Fruit fly (Drosophila melanogaster) whole organism, prepupa: ENCODE measurements around the gene CG3857.

Experiments
- Blimp-1 ChIP-seq: fragments of 200-800 bp; sonication (Bioruptor generic); optimal IDR thresholded peaks from 3 replicates; lab custom pipeline; 2017; ENCODE audit warnings: missing biosample characterization, missing genetic modification characterization, mild to moderate bottlenecking, moderate library complexity, missing genetic modification reagents
- CG10631 ChIP-seq: fragments of 200-800 bp; sonication (Bioruptor generic); optimal IDR thresholded peaks from 2 replicates; lab custom pipeline; 2016; ENCODE audit warnings: missing biosample characterization, missing genetic modification characterization
- CG10669 ChIP-seq: fragments of 200-800 bp; sonication (Bioruptor generic); optimal IDR thresholded peaks from 3 replicates; lab custom pipeline; 2018; ENCODE audit warnings: missing biosample characterization, mild to moderate bottlenecking, missing genetic modification characterization, moderate library complexity
- CG11294 ChIP-seq: fragments of 200-800 bp; sonication (Bioruptor generic); IDR thresholded peaks from 2 replicates; pipeline ENCODE4 v1.3.6; 2022; ENCODE audit warnings: missing biosample characterization, missing genetic modification characterization
- CG11762 ChIP-seq: fragments of 200-800 bp; sonication (Bioruptor generic); optimal IDR thresholded peaks from 3 replicates; lab custom pipeline; 2016; ENCODE audit warnings: missing biosample characterization, missing genetic modification characterization; ENCODE audit not compliant: insufficient read depth
- CG11902 ChIP-seq: fragments of 200-800 bp; sonication (Bioruptor generic); optimal IDR thresholded peaks from 3 replicates; lab custom pipeline; 2016; ENCODE audit warnings: missing biosample characterization, missing genetic modification characterization
- CG15336 ChIP-seq: fragments of 200-800 bp; sonication (Bioruptor generic); IDR thresholded peaks from 2 replicates; pipeline ENCODE4 v1.3.6; 2022; ENCODE audit warnings: missing biosample characterization, missing genetic modification characterization
- CG16779 ChIP-seq: fragments of 200-800 bp; sonication (Bioruptor generic); optimal IDR thresholded peaks from 3 replicates; lab custom pipeline; 2017; ENCODE audit warnings: missing biosample characterization, mild to moderate bottlenecking, missing genetic modification characterization
- CG3032 ChIP-seq: fragments of 200-800 bp; optimal IDR thresholded peaks from 2 replicates; lab custom pipeline; 2019; ENCODE audit warnings: missing biosample characterization, mild to moderate bottlenecking, missing genetic modification characterization, moderate library complexity
- CG31627 ChIP-seq: fragments of 200-800 bp; sonication (Bioruptor generic); optimal IDR thresholded peaks from 3 replicates; lab custom pipeline; 2016; ENCODE audit warnings: missing biosample characterization, missing genetic modification characterization
- CG32006 ChIP-seq: fragments of 200-800 bp; sonication (Bioruptor generic); optimal IDR thresholded peaks from 3 replicates; lab custom pipeline; 2017; ENCODE audit warnings: missing biosample characterization, mild to moderate bottlenecking, missing genetic modification characterization
- CG4318 ChIP-seq: fragments of 200-800 bp; sonication (Bioruptor generic); optimal IDR thresholded peaks from 3 replicates; lab custom pipeline; 2017; ENCODE audit warnings: missing biosample characterization, mild to moderate bottlenecking, missing genetic modification characterization
- CG6276 ChIP-seq: fragments of 200-800 bp; sonication (Bioruptor generic); optimal IDR thresholded peaks from 2 replicates; lab custom pipeline; 2017; ENCODE audit warnings: missing biosample characterization, mild to moderate bottlenecking, missing genetic modification characterization
- CG6792 ChIP-seq: fragments of 200-800 bp; sonication (Bioruptor generic); optimal IDR thresholded peaks from 3 replicates; lab custom pipeline; 2016; ENCODE audit warnings: missing biosample characterization, missing genetic modification characterization
- CG6808 ChIP-seq: fragments of 200-800 bp; sonication (Bioruptor generic); optimal IDR thresholded peaks from 3 replicates; lab custom pipeline; 2017; ENCODE audit warnings: missing biosample characterization, missing genetic modification characterization, mild to moderate bottlenecking, moderate library complexity, missing genetic modification reagents
- CG8119 ChIP-seq: fragments of 200-800 bp; sonication (Bioruptor generic); IDR thresholded peaks from 3 replicates; pipeline ENCODE4 v1.3.6; 2022; ENCODE audit warnings: missing biosample characterization, missing genetic modification characterization
- CG8319 ChIP-seq: fragments of 200-800 bp; sonication (Bioruptor generic); optimal IDR thresholded peaks from 3 replicates; lab custom pipeline; 2016; ENCODE audit warnings: missing biosample characterization, missing genetic modification characterization
- Eip75B ChIP-seq: fragments of 200-800 bp; sonication (Bioruptor generic); optimal IDR thresholded peaks from 3 replicates; lab custom pipeline; 2016; ENCODE audit warnings: missing biosample characterization, missing genetic modification characterization
- Eip78C ChIP-seq: fragments of 200-800 bp; sonication (Bioruptor generic); peaks from one replicate; lab custom pipeline; 2016; ENCODE audit warnings: missing biosample characterization, missing genetic modification characterization
- Eip93F ChIP-seq: fragments of 200-800 bp; sonication (Bioruptor generic); optimal IDR thresholded peaks from 2 replicates; lab custom pipeline; 2016; ENCODE audit warnings: missing biosample characterization, mild to moderate bottlenecking, missing genetic modification characterization
- Ets21C ChIP-seq: fragments of 200-800 bp; sonication (Bioruptor generic); optimal IDR thresholded peaks from 3 replicates; lab custom pipeline; 2016; ENCODE audit warnings: missing biosample characterization, missing genetic modification characterization
- Gug ChIP-seq: fragments of 200-800 bp; sonication (Bioruptor generic); IDR thresholded peaks from 2 replicates; pipeline ENCODE4 v1.3.6; 2022; ENCODE audit warnings: missing biosample characterization, missing genetic modification characterization
- Hr39 ChIP-seq: fragments of 200-800 bp; sonication (Bioruptor generic); optimal IDR thresholded peaks from 2 replicates; lab custom pipeline; 2016; ENCODE audit warnings: missing biosample characterization, missing genetic modification characterization
- Hr4 ChIP-seq: fragments of 200-800 bp; sonication (Bioruptor generic); optimal IDR thresholded peaks from 3 replicates; lab custom pipeline; 2016; ENCODE audit warnings: missing biosample characterization, missing genetic modification characterization
- Sox102F ChIP-seq: fragments of 200-800 bp; sonication (Bioruptor generic); optimal IDR thresholded peaks from 2 replicates; lab custom pipeline; 2016; ENCODE audit warnings: missing biosample characterization, mild to moderate bottlenecking, missing genetic modification characterization
- Sox14 ChIP-seq: fragments of 200-800 bp; sonication (Bioruptor generic); optimal IDR thresholded peaks from 3 replicates; lab custom pipeline; 2016; ENCODE audit warnings: missing biosample characterization, missing genetic modification characterization
- Sox15 ChIP-seq: fragments of 200-800 bp; sonication (Bioruptor generic); optimal IDR thresholded peaks from 3 replicates; lab custom pipeline; 2016; ENCODE audit warnings: missing biosample characterization, missing genetic modification characterization
- achi ChIP-seq: fragments of 200-800 bp; sonication (Bioruptor generic); optimal IDR thresholded peaks from 3 replicates; lab custom pipeline; 2016; ENCODE audit warnings: missing biosample characterization, missing genetic modification characterization
- acj6 ChIP-seq: fragments of 200-800 bp; sonication (Bioruptor generic); optimal IDR thresholded peaks from 3 replicates; lab custom pipeline; 2016; ENCODE audit warnings: missing biosample characterization, missing genetic modification characterization
- cyc ChIP-seq: fragments of 200-800 bp; sonication (Bioruptor generic); optimal IDR thresholded peaks from 3 replicates; lab custom pipeline; 2016; ENCODE audit warnings: missing biosample characterization, missing genetic modification characterization
- dac ChIP-seq: fragments of 200-800 bp; sonication (Bioruptor generic); optimal IDR thresholded peaks from 2 replicates; lab custom pipeline; 2017; ENCODE audit warnings: missing biosample characterization, mild to moderate bottlenecking, missing genetic modification characterization
- esn ChIP-seq: fragments of 200-800 bp; sonication (Bioruptor generic); optimal IDR thresholded peaks from 2 replicates; lab custom pipeline; 2016; ENCODE audit warnings: missing biosample characterization, mild to moderate bottlenecking, missing genetic modification characterization, moderate library complexity
- fd59A ChIP-seq: fragments of 200-800 bp; sonication (Bioruptor generic); optimal IDR thresholded peaks from 2 replicates; lab custom pipeline; 2017; ENCODE audit warnings: missing biosample characterization, mild to moderate bottlenecking, missing genetic modification characterization, missing genetic modification reagents
- fd85E ChIP-seq: fragments of 200-800 bp; sonication (Bioruptor generic); optimal IDR thresholded peaks from 3 replicates; lab custom pipeline; 2016; ENCODE audit warnings: missing biosample characterization, missing genetic modification characterization
- fkh ChIP-seq: fragments of 200-800 bp; sonication (Bioruptor generic); optimal IDR thresholded peaks from 3 replicates; lab custom pipeline; 2017; ENCODE audit warnings: missing biosample characterization, mild to moderate bottlenecking, missing genetic modification characterization, moderate library complexity
- lz ChIP-seq: fragments of 200-800 bp; sonication (Bioruptor generic); optimal IDR thresholded peaks from 3 replicates; lab custom pipeline; 2016; ENCODE audit warnings: missing biosample characterization, missing genetic modification characterization
- net ChIP-seq: fragments of 200-800 bp; sonication (Bioruptor generic); optimal IDR thresholded peaks from 3 replicates; lab custom pipeline; 2016; ENCODE audit warnings: missing biosample characterization, missing genetic modification characterization
- pdm3 ChIP-seq: fragments of 200-800 bp; sonication (Bioruptor generic); optimal IDR thresholded peaks from 3 replicates; lab custom pipeline; 2016; ENCODE audit warnings: missing biosample characterization, missing genetic modification characterization
- salr ChIP-seq, 2 experiments: fragments of 200-800 bp; sonication (Bioruptor generic); optimal IDR thresholded peaks; 3 replicates each; lab custom pipeline; 2016 to 2018; ENCODE audit warnings: missing biosample characterization in 2 of 2, missing genetic modification characterization in 2 of 2, mild to moderate bottlenecking in 1 of 2
- spab ChIP-seq: fragments of 200-800 bp; sonication (Bioruptor generic); optimal IDR thresholded peaks from 2 replicates; lab custom pipeline; 2017; ENCODE audit warnings: missing biosample characterization, mild to moderate bottlenecking, missing genetic modification characterization, missing genetic modification reagents
- svp ChIP-seq: fragments of 200-800 bp; sonication (Bioruptor generic); peaks from one replicate; lab custom pipeline; 2016; ENCODE audit warnings: missing biosample characterization, missing genetic modification characterization
- vri ChIP-seq: fragments of 200-800 bp; sonication (Bioruptor generic); optimal IDR thresholded peaks from 3 replicates; lab custom pipeline; 2016; ENCODE audit warnings: missing biosample characterization, mild to moderate bottlenecking, missing genetic modification characterization

Gene CG3857

dm6 chrX:1944245-1945114 is 4.6 kb upstream of the CG3857 start (continued):
- TF ChIP-seq CG3032 (tag; lab: Kevin White, UChicago), result no peak
- TF ChIP-seq lz (GFP tag; lab: Kevin White, UChicago), result peak; percentile 88
- peak; percentile 62 for TF ChIP-seq Sox15
- peak; percentile 47 for TF ChIP-seq Blimp-1 (GFP tag; lab: Kevin White, UChicago)
- TF ChIP-seq CG6792 (GFP tag; lab: Kevin White, UChicago), result peak; percentile 54
- TF ChIP-seq acj6 (GFP tag; lab: Kevin White, UChicago), result peak; percentile 37
- TF ChIP-seq Eip78C, result peak; percentile 70
- no peak for TF ChIP-seq CG6276 (GFP tag; lab: Kevin White, UChicago)
- peak; percentile 22 for TF ChIP-seq achi (GFP tag; lab: Kevin White, UChicago)
- TF ChIP-seq CG10631 (GFP tag; lab: Kevin White, UChicago), result peak; percentile 56
- TF ChIP-seq Sox102F (GFP tag; lab: Kevin White, UChicago), result peak; percentile 80
- TF ChIP-seq Eip75B (GFP tag; lab: Kevin White, UChicago), result peak; percentile 55
- TF ChIP-seq CG6808 (GFP tag; lab: Kevin White, UChicago), result no peak
- peak; percentile 80 for TF ChIP-seq Ets21C (GFP tag; lab: Kevin White, UChicago)
- TF ChIP-seq CG10669 (GFP tag; lab: Kevin White, UChicago), result no peak
- TF ChIP-seq CG16779 (tag; lab: Kevin White, UChicago), result no peak
- TF ChIP-seq CG8119 (GFP tag; lab: Robert Waterston, UW), result peak; percentile 20; the same call in 1 of the 3 replicates
- TF ChIP-seq fkh (GFP tag; lab: Kevin White, UChicago), result no peak
- no peak for TF ChIP-seq net
- no peak; the same call in 1 of the 2 replicates for TF ChIP-seq Gug (GFP tag; lab: Robert Waterston, UW)
- peak; percentile 90 for TF ChIP-seq Hr39
- TF ChIP-seq CG11902 (GFP tag; lab: Kevin White, UChicago), result peak; percentile 61
- TF ChIP-seq spab (GFP tag; lab: Kevin White, UChicago), result no peak
- TF ChIP-seq fd85E (GFP tag; lab: Kevin White, UChicago), result peak; percentile 10
- no peak for TF ChIP-seq vri

DNA sequence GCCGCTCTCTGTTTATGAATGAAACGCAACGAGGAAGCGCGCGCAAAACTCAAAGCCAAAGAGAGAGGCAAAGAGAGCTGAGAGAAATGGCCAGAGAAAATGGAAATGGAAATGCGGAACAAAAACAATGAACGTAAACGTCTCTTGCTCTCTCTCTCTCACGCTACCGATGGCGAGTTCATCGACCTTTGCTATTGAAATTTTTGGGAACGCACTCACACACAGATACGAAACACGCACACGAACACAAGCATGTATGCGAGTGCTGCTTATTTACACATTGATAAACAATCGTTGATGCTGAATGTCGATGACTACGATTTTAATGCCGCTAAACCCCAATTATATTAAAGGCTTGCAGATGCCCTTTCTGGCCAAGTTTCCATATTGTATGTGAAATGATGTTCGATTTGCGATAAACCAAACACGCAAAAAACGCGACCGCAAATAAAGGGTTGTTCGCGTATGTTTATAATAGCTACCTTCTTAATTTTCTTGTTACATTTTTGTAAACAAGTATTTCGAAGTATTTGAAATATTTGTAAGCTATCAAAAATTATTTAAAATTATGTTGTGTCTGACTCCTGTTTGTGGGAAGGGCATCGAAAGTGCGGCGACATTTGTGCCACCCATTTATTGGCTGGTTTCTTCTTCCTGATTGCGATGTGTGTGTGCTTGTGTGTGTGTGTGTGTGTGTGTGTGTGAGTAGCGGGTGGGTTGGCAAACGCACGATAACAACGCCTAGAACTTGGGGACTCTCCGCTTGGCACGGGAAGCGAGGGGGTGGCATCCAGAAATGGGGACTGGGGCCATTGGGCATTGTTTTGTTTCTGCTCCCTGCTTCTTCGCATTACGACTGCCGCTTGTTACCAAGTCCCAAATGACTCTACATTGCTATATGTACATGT is 3.8 kb upstream of the CG3857 start:
- TF ChIP-seq Sox102F (GFP tag; lab: Kevin White, UChicago), result peak; percentile 84
- TF ChIP-seq CG15336 (GFP tag; lab: Robert Waterston, UW), result no peak
- peak; percentile 68 for TF ChIP-seq vri
- peak; percentile 74 for TF ChIP-seq Ets21C (GFP tag; lab: Kevin White, UChicago)
- peak; percentile 50 for TF ChIP-seq CG3032 (tag; lab: Kevin White, UChicago)
- peak; percentile 64 for TF ChIP-seq Sox15
- TF ChIP-seq CG11762 (GFP tag; lab: Kevin White, UChicago), result peak; percentile 55
- peak; percentile 41 for TF ChIP-seq Eip93F (GFP tag; lab: Kevin White, UChicago)
- TF ChIP-seq CG10631 (GFP tag; lab: Kevin White, UChicago), result peak; percentile 39
- TF ChIP-seq acj6 (GFP tag; lab: Kevin White, UChicago), result peak; percentile 65
- TF ChIP-seq CG8119 (GFP tag; lab: Robert Waterston, UW), result no peak
- peak; percentile 69 for TF ChIP-seq CG32006 (GFP tag; lab: Kevin White, UChicago)
- 0 out of 2 replicates have a peak, but pooled peaks have one; percentile 8 for TF ChIP-seq Gug (GFP tag; lab: Robert Waterston, UW)
- TF ChIP-seq pdm3 (GFP tag; lab: Kevin White, UChicago), result peak; percentile 54
- TF ChIP-seq cyc (GFP tag; lab: Kevin White, UChicago), result peak; percentile 50
- TF ChIP-seq salr (GFP tag; optimal IDR thresholded peaks at IDR 0.05; lab: Kevin White, UChicago), result peak in 1 of 2 experiments; percentile 30
- peak; percentile 78 for TF ChIP-seq lz (GFP tag; lab: Kevin White, UChicago)
- peak; percentile 64 for TF ChIP-seq CG6792 (GFP tag; lab: Kevin White, UChicago)
- peak; percentile 23 for TF ChIP-seq CG8319 (GFP tag; lab: Kevin White, UChicago)
- TF ChIP-seq CG4318 (GFP tag; lab: Kevin White, UChicago), result peak; percentile 22
- TF ChIP-seq CG10669 (GFP tag; lab: Kevin White, UChicago), result peak; percentile 67
- TF ChIP-seq Hr4 (GFP tag; lab: Kevin White, UChicago), result peak; percentile 55
- TF ChIP-seq fd59A (GFP tag; lab: Kevin White, UChicago), result peak; percentile 32
- TF ChIP-seq Eip78C, result peak; percentile 91
- TF ChIP-seq CG6276 (GFP tag; lab: Kevin White, UChicago), result peak; percentile 58
- TF ChIP-seq dac, result no peak
- peak; percentile 89 for TF ChIP-seq fkh (GFP tag; lab: Kevin White, UChicago)
- TF ChIP-seq CG11294 (GFP tag; lab: Robert Waterston, UW), result no peak
- TF ChIP-seq CG31627 (GFP tag; lab: Kevin White, UChicago), result peak; percentile 81
- peak; percentile 72 for TF ChIP-seq Sox14
- TF ChIP-seq esn (GFP tag; lab: Kevin White, UChicago), result peak; percentile 79
- peak; percentile 34 for TF ChIP-seq spab (GFP tag; lab: Kevin White, UChicago)
- peak; percentile 87 for TF ChIP-seq svp (GFP tag; lab: Kevin White, UChicago)
